Worm (Caenorhabditis elegans) whole organism, dauer: ENCODE results near the gene ccch-3.

Experiments
- unc-62 ChIP-seq: sonication (generic microtip); optimal IDR thresholded peaks from 2 replicates; lab custom pipeline; 2017; ENCODE audit warnings: missing biosample characterization, missing genetic modification reagents, missing genetic modification characterization

Gene ccch-3

DNA sequence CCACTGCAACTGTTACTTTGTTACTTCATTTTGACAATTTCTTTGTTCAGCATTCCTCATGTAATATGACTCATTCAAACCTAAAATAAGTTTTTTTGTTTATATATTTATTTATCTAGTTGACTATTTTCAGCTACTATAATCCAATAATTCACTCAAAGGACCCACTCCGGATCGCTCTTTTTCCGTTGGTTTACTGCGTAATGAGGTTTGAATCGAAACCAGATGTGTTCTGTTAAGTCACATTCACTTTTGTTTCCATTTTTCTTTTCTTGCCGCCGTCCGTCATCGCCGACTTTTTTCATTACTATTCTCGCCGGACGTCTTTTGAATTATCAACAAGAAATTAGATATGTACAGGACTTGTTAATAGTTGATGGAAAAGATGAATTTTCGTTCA is 3.9 kb upstream of the ccch-3 start:
- TF ChIP-seq unc-62 (GFP tag; lab: Kevin White, UChicago) = no peak

DNA sequence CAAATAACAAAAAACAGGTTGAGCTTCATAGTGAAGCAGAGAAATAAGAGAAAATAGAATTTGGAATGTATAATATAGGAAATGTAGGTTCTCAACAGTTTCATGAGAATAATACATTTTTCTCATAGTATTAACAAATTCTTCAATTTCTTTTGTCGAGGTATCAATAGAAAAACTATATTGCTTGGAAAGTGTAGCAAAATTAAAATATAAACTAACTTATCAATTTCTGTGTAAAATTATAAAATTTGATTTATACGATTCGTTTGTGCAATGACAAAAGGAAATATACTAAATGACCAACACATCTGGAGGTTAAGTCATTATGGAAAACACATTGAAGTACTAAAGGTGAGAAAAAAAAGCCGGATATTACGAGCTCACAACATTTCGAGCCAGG is 2.1 kb upstream of the ccch-3 start, which contains the start of gene W05B10.3:
Gene W05B10.3 (minus strand): TSS at position 101 of the 400 bp plus-strand sequence.
- no peak for TF ChIP-seq unc-62 (GFP tag; lab: Kevin White, UChicago)

ce11 chrV:12660280-12660818 is 862 bp upstream of the ccch-3 start, which contains the start of gene his-74:
Gene his-74 (minus strand): TSS chrV:12660330.
- no peak for TF ChIP-seq unc-62 (GFP tag; lab: Kevin White, UChicago)

DNA sequence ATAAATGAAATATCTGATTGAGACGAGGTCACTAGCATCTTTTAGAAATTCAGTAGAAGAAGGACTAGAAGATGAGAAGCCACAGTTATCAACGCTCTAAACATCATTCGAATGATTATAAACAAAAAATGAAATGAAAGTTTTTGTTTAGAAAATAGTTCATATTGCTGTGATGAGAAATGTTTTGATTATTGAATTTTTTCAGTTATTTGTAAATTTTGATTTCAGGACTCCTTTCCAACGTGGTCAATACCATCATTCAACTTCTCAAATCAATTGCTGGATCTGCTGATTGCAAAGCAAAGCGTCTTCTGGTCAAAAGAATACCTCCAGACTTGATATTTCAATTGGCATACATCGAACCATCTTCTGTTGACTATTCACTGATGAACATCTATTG is 1.3 kb downstream of the ccch-3 start, which contains the start of gene W05B10.6:
Gene W05B10.6 (minus strand): TSS at position 101 of the 400 bp plus-strand sequence.
- TF ChIP-seq unc-62 (GFP tag; lab: Kevin White, UChicago) = no peak

DNA sequence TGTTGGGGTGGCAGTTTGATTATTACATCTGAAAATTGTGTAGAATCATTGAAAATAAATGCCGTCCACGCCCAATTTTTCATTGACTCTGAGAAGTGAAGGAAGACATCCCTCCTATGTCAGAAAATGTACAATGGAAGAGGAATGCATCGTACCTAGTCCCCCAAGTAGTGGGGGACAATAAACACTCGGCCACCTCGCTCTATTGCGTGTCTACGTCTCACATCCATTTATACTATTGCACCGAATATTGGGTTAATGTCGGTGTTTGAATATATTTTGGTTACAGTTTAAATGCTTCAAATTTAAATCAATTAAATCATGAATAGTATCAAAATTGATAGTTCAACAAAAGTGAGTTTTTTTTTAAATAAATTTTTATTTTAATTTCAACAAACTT is 9.9 kb downstream of the ccch-3 start, which contains the start of gene lin-25:
Gene lin-25 (plus strand): TSS at position 290 of the 400 bp plus-strand sequence.
- TF ChIP-seq unc-62 (GFP tag; lab: Kevin White, UChicago) = no peak

DNA sequence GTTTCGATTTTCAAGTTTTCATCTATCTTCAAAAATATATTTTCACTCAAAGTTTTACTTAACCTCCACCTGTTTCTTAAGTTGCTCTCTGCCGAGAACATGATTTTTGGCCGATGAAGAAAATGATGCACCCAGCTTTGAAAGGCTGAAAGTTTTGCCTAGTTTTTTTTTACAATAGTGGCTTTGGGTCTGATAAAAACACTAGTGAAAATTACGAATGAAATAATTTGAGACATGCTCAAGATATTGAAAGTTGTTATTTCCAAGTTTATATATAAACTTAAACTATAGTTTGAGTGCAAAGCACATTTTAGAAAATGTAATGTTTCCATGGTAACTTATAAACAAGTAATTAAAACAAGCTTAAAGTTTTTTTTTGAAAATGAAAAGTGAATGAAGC is 10.3 kb downstream of the ccch-3 start, which contains the start of gene gpa-9:
Gene gpa-9 (minus strand): TSS at position 101 of the 400 bp plus-strand sequence.
- TF ChIP-seq unc-62 (GFP tag; lab: Kevin White, UChicago) = no peak

ce11 chrV:12644500-12644899 is 15.0 kb downstream of the ccch-3 start, which contains the start of gene F56H9.8:
Gene F56H9.8 (plus strand): TSS chrV:12644800.
- TF ChIP-seq unc-62 (GFP tag; lab: Kevin White, UChicago) = no peak

ce11 chrV:12640384-12640783 is 19.1 kb downstream of the ccch-3 start, which contains the start of gene gpa-8:
Gene gpa-8 (minus strand): TSS chrV:12640484.
- TF ChIP-seq unc-62 (GFP tag; lab: Kevin White, UChicago) = no peak

DNA sequence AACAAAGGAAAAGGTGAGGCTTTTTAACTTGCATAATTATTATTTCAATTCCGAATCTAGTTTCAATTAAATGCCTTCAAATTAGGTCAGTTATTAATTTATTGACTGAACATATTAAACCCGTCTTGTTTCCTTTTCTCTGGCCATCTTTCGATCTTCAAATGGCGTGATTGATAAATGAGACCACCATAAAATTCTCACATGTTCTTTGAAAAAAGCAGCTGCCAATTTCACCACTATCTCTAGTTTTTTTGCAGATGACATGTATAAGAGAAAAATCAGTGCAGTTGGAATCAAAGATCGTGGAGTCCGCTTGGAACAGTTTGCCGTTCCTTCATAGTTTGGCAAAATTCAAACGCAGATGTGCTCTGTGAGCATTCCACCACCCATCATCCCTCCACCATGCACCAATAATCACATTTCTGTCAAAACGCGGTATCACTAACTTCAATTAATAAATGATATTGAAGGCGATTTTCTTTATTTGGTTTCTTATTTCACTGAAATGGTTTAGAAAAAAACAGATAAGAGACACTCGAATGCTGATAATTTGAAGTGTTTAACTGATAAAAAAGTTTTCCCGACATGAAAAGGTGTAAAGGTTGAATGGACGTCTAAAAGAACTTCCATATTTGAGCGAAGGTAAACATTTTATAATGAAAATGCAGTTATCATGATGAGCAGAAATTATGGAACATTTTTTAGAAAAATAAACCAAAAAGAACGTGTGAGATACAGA is 21.6 kb downstream of the ccch-3 start:
- no peak for TF ChIP-seq unc-62 (GFP tag; lab: Kevin White, UChicago)

- TF ChIP-seq unc-62 (GFP tag; lab: Kevin White, UChicago) = no peak
Observed at ce11 chrV:12637238-12637690, 22.2 kb downstream of the ccch-3 start, which contains the start of gene F56H9.2. Gene F56H9.2 (plus strand): TSS chrV:12637663.

ce11 chrV:12636248-12636647 is 23.2 kb downstream of the ccch-3 start:
- no peak for TF ChIP-seq unc-62 (GFP tag; lab: Kevin White, UChicago)

ce11 chrV:12635218-12635617 is 24.3 kb downstream of the ccch-3 start:
- TF ChIP-seq unc-62 (GFP tag; lab: Kevin White, UChicago) = no peak

ce11 chrV:12634746-12635145 is 24.7 kb downstream of the ccch-3 start:
- TF ChIP-seq unc-62 (GFP tag; lab: Kevin White, UChicago) = no peak

DNA sequence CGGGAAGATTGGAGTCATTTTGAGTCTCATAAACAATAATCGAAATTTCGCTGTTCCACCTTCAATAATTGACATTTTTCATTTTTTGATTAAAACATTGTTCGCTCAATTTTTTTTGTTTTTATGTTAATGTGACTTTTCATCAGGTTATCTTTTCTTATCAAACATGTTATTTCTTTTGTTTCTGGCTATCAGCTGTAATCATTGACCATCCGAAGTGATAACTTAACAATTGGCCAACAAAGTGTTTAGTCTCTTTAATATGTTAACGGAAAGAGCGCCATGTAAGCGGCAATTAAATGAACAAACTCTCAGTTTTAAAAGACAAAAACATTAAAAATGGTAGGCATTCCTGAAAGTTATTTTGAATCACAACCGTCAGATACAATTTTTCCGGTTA is 25.4 kb downstream of the ccch-3 start:
- no peak for TF ChIP-seq unc-62 (GFP tag; lab: Kevin White, UChicago)

ce11 chrV:12633046-12633445 is 26.4 kb downstream of the ccch-3 start:
- no peak for TF ChIP-seq unc-62 (GFP tag; lab: Kevin White, UChicago)

DNA sequence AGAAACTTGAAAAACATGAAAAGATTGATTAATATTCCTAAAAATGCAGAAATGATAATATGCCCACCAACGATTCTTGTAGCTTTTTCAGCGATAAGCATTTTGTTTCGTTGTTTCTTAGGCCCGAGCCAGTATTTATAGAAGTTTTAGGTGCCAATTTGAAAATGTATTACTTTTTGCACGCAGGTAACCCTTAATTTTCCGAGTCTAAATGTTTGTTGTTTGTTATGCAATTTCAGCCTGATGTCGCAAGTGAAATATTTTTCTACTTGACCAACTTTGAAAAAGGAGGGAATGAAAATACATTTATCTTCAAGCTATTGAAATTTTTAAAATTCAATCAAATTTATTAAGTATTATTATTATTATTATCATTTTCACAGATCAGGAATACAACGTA is 27.4 kb downstream of the ccch-3 start, which contains the start of gene srx-113:
Gene srx-113 (minus strand): TSS at position 101 of the 400 bp plus-strand sequence.
- no peak for TF ChIP-seq unc-62 (GFP tag; lab: Kevin White, UChicago)
